Fruit fly (Drosophila melanogaster): ENCODE data around the gene Srp72.

dm6 chr3R:20558106-20558489 is 30.4 kb upstream of the Srp72 start:
- TF ChIP-seq CG12768 (GFP tag; optimal IDR thresholded peaks at IDR 0.05) (peak; percentile 2), Mnt (GFP tag; optimal IDR thresholded peaks at IDR 0.05) (no peak)

Data from whole organism, adult.